Worm (Caenorhabditis elegans) whole organism, midembryonic: ENCODE results near the gene hsp-43.

Experiments
- T22C8.4 ChIP-seq: fragments of 200-800 bp; sonication (Bioruptor generic); IDR thresholded peaks from 2 replicates; pipeline ENCODE4 v1.3.6; 2022; ENCODE audit warnings: missing genetic modification characterization, missing compliant biosample characterization
- flt-1 ChIP-seq: fragments of 200-800 bp; sonication (Bioruptor generic); IDR thresholded peaks from 2 replicates; pipeline ENCODE4 v1.3.6; 2022; ENCODE audit warnings: missing genetic modification characterization, missing compliant biosample characterization
- klf-2 ChIP-seq: fragments of 200-800 bp; sonication (Bioruptor generic); conservative IDR thresholded peaks from 2 replicates; pipeline ENCODE4 v1.3.6; 2022; ENCODE audit warnings: missing genetic modification reagents, missing genetic modification characterization, missing compliant biosample characterization
- tab-1 ChIP-seq: fragments of 200-800 bp; sonication (Bioruptor generic); IDR thresholded peaks from 2 replicates; pipeline ENCODE4 v1.3.6; 2022; ENCODE audit warnings: missing genetic modification characterization, missing compliant biosample characterization

DNA sequence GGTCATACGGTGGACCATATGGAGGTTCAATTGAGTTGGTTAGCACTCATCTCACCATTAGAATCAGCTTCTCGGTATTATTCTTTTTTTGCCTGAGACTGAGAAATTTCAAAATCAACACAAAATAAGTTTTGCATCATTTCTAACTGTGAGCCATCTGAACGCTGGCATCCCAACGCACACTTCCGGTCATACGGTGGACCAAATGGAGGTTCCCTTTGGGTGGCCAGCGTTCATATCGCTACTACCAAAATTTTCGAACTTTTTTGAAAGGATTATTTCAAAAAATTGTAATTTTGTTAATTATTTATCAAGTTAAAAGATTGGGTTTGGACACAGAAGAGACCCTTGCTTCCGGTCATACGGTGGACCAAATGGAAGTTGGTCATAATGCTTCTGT, 17.4 kb upstream of the hsp-43 start:
- no peak for TF ChIP-seq flt-1 (GFP tag; lab: Robert Waterston, UW)
- no peak for TF ChIP-seq T22C8.4
- TF ChIP-seq tab-1 (GFP tag; lab: Robert Waterston, UW) = no peak
- no peak for TF ChIP-seq klf-2 (GFP tag; lab: Robert Waterston, UW)
